Worm (Caenorhabditis elegans) whole organism, L1 larva: Measurements from ENCODE around the gene F56B3.9.

ENCODE experiments used
- aly-2 ChIP-seq: fragments of 150-350 bp; optimal IDR thresholded peaks from 2 replicates; lab custom pipeline; 2014; ENCODE audit warnings: missing biosample characterization, missing genetic modification characterization
- ceh-8 ChIP-seq: fragments of 200-800 bp; sonication (Bioruptor generic); optimal IDR thresholded peaks from 2 replicates; lab custom pipeline; 2018; ENCODE audit warnings: mild to moderate bottlenecking, missing genetic modification characterization, moderate library complexity, missing compliant biosample characterization
- ceh-82 ChIP-seq, 3 experiments: fragments of 150-350 bp in 1 of 3; sonication (generic microtip) in 2 of 3; optimal IDR thresholded peaks; 2 replicates each; lab custom pipeline; 2014 to 2017; ENCODE audit warnings: missing biosample characterization in 3 of 3, missing genetic modification characterization in 3 of 3
- ceh-88 ChIP-seq: fragments of 200-800 bp; sonication (Bioruptor generic); IDR thresholded peaks from 2 replicates; pipeline ENCODE4 v1.3.6; 2022; ENCODE audit warnings: missing genetic modification characterization, missing compliant biosample characterization
- ceh-90 ChIP-seq: sonication (generic microtip); optimal IDR thresholded peaks from 2 replicates; lab custom pipeline; 2016; ENCODE audit warnings: missing genetic modification characterization, missing compliant biosample characterization
- dpl-1 ChIP-seq, 3 experiments: fragments of 150-350 bp in 2 of 3; sonication (generic microtip) in 1 of 3; optimal IDR thresholded peaks; 2 replicates each; lab custom pipeline; 2014 to 2017; ENCODE audit warnings: missing biosample characterization in 3 of 3, missing genetic modification characterization in 3 of 3, missing genetic modification reagents in 3 of 3
- dsc-1 ChIP-seq: sonication (generic microtip); optimal IDR thresholded peaks from 2 replicates; lab custom pipeline; 2016; ENCODE audit warnings: mild to moderate bottlenecking, missing genetic modification characterization, missing compliant biosample characterization
- efl-1 ChIP-seq, 4 experiments: fragments of 150-350 bp; optimal IDR thresholded peaks in 3 of 4; peaks in 1 of 4; 1 replicate in 1 of 4; 2 replicates in 3 of 4; lab custom pipeline; 2014; ENCODE audit warnings: missing biosample characterization in 2 of 4, missing genetic modification characterization in 2 of 4, missing genetic modification reagents in 2 of 4
- elt-2 ChIP-seq: sonication (generic microtip); optimal IDR thresholded peaks from 2 replicates; lab custom pipeline; 2016; ENCODE audit warnings: missing genetic modification characterization, mild to moderate bottlenecking, inconsistent platforms, missing compliant biosample characterization, missing genetic modification reagents
- elt-3 ChIP-seq, 6 experiments: fragments of 150-350 bp in 1 of 6; sonication (generic microtip); optimal IDR thresholded peaks; 2 replicates each; lab custom pipeline; 2017 to 2018; ENCODE audit warnings: missing biosample characterization in 6 of 6, missing genetic modification characterization in 6 of 6, inconsistent platforms in 1 of 6
- fkh-10 ChIP-seq: sonication (generic microtip); optimal IDR thresholded peaks from 2 replicates; lab custom pipeline; 2017; ENCODE audit warnings: missing biosample characterization, missing genetic modification reagents, missing genetic modification characterization
- fkh-8 ChIP-seq: sonication (generic microtip); optimal IDR thresholded peaks from 2 replicates; lab custom pipeline; 2016; ENCODE audit warnings: mild to moderate bottlenecking, missing genetic modification characterization, missing compliant biosample characterization
- grh-1 ChIP-seq: fragments of 200-800 bp; sonication (Bioruptor generic); IDR thresholded peaks from 2 replicates; pipeline ENCODE4 v1.3.6; 2022; ENCODE audit warnings: missing genetic modification reagents, missing genetic modification characterization, missing compliant biosample characterization
- hlh-17 ChIP-seq: fragments of 200-800 bp; sonication (Bioruptor generic); optimal IDR thresholded peaks from 2 replicates; lab custom pipeline; 2018; ENCODE audit warnings: missing genetic modification characterization, mild to moderate bottlenecking, missing compliant biosample characterization, moderate library complexity, borderline replicate concordance
- hlh-4 ChIP-seq: sonication (generic microtip); optimal IDR thresholded peaks from 2 replicates; lab custom pipeline; 2016; ENCODE audit warnings: mild to moderate bottlenecking, missing genetic modification characterization, missing compliant biosample characterization
- isw-1 ChIP-seq: fragments of 200-800 bp; sonication (Bioruptor generic); IDR thresholded peaks from 2 replicates; pipeline ENCODE4 v1.3.6; 2022; ENCODE audit warnings: missing genetic modification characterization, missing compliant biosample characterization
- lin-15B ChIP-seq: fragments of 150-350 bp; sonication (generic microtip); optimal IDR thresholded peaks from 3 replicates; lab custom pipeline; 2014; ENCODE audit warnings: missing biosample characterization, missing genetic modification characterization
- lin-35 ChIP-seq, 2 experiments: fragments of 150-350 bp; optimal IDR thresholded peaks; 2 replicates each; lab custom pipeline; 2014; ENCODE audit warnings: missing biosample characterization in 2 of 2, missing genetic modification characterization in 2 of 2, missing genetic modification reagents in 2 of 2
- lsy-2 ChIP-seq, 2 experiments: fragments of 150-350 bp; optimal IDR thresholded peaks; 2 replicates each; lab custom pipeline; 2014; ENCODE audit warnings: missing biosample characterization in 2 of 2, missing genetic modification characterization in 2 of 2
- mab-9 ChIP-seq: fragments of 200-800 bp; sonication (Bioruptor generic); IDR thresholded peaks from 2 replicates; pipeline ENCODE4 v1.3.6; 2022; ENCODE audit warnings: missing genetic modification reagents, missing genetic modification characterization, missing compliant biosample characterization
- mef-2 ChIP-seq: fragments of 150-350 bp; optimal IDR thresholded peaks from 2 replicates; lab custom pipeline; 2014; ENCODE audit warnings: missing biosample characterization, missing genetic modification characterization
- nhr-19 ChIP-seq: fragments of 200-800 bp; sonication (Bioruptor generic); conservative IDR thresholded peaks from 2 replicates; pipeline ENCODE4 v1.3.6; 2022; ENCODE audit warnings: missing genetic modification characterization, missing compliant biosample characterization
- nhr-20 ChIP-seq: sonication (generic microtip); optimal IDR thresholded peaks from 2 replicates; lab custom pipeline; 2016; ENCODE audit warnings: mild to moderate bottlenecking, missing genetic modification characterization, missing compliant biosample characterization
- nhr-237 ChIP-seq: fragments of 150-350 bp; optimal IDR thresholded peaks from 2 replicates; lab custom pipeline; 2014; ENCODE audit warnings: missing biosample characterization, missing genetic modification characterization
- nhr-47 ChIP-seq: sonication (generic microtip); optimal IDR thresholded peaks from 2 replicates; lab custom pipeline; 2016; ENCODE audit warnings: mild to moderate bottlenecking, missing genetic modification characterization, moderate library complexity, missing compliant biosample characterization
- nhr-71 ChIP-seq: sonication (generic microtip); optimal IDR thresholded peaks from 2 replicates; lab custom pipeline; 2016; ENCODE audit warnings: mild to moderate bottlenecking, missing genetic modification characterization, moderate library complexity, missing compliant biosample characterization
- nhr-76 ChIP-seq: sonication (generic microtip); optimal IDR thresholded peaks from 2 replicates; lab custom pipeline; 2017; ENCODE audit warnings: missing biosample characterization, missing genetic modification characterization
- nhr-85 ChIP-seq: sonication (generic microtip); peaks from one replicate; lab custom pipeline; 2016; ENCODE audit warnings: missing genetic modification characterization, inconsistent platforms, missing compliant biosample characterization
- nhr-90 ChIP-seq: sonication (generic microtip); optimal IDR thresholded peaks from 2 replicates; lab custom pipeline; 2016; ENCODE audit warnings: mild to moderate bottlenecking, missing genetic modification characterization, missing compliant biosample characterization; ENCODE audit not compliant: poor library complexity
- snu-23 ChIP-seq: sonication (generic microtip); optimal IDR thresholded peaks from 2 replicates; lab custom pipeline; 2016; ENCODE audit warnings: missing genetic modification characterization, missing compliant biosample characterization
- swsn-7 ChIP-seq: sonication (generic microtip); optimal IDR thresholded peaks from 2 replicates; lab custom pipeline; 2016; ENCODE audit warnings: missing genetic modification characterization, missing compliant biosample characterization
- tbx-2 ChIP-seq: sonication (generic microtip); optimal IDR thresholded peaks from 2 replicates; lab custom pipeline; 2016; ENCODE audit warnings: missing genetic modification characterization, missing compliant biosample characterization
- unc-86 ChIP-seq: sonication (generic microtip); optimal IDR thresholded peaks from 2 replicates; lab custom pipeline; 2016; ENCODE audit warnings: missing genetic modification characterization, missing compliant biosample characterization
- unc-98 ChIP-seq: fragments of 200-800 bp; sonication (Bioruptor generic); IDR thresholded peaks from 2 replicates; pipeline ENCODE4 v1.3.6; 2022; ENCODE audit warnings: missing genetic modification characterization, missing compliant biosample characterization
- xbp-1 ChIP-seq: sonication (generic microtip); optimal IDR thresholded peaks from 2 replicates; lab custom pipeline; 2016; ENCODE audit warnings: missing genetic modification characterization, missing compliant biosample characterization
- ztf-11 ChIP-seq, 2 experiments: sonication (generic microtip); optimal IDR thresholded peaks; 2 replicates each; lab custom pipeline; 2016 to 2017; ENCODE audit warnings: missing genetic modification characterization in 2 of 2, missing biosample characterization in 1 of 2, missing compliant biosample characterization in 1 of 2

F56B3.9 gene

DNA sequence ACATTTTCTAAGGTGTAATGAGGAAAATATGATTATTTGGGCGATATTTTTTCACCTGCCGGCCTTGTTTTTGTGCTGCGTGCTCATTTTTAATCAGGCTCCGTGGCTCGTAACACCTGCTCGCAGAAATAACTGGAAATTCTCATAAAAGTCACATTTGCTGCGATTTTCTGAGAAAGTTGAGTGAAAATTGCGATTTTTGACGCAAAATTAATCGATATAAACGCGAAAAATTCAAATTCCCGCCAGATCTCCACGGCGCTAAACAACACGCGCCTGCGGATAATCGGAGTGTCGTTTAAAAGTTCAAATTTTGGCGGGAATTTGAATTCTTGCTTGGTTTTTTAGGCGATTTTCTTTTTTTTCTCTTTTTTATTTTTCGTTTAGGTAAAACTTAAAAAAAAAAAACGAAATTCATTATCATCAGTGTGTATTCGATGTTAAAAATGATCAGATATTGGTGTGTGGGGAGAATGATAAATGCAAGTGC, 35.9 kb downstream of the F56B3.9 start, which contains the start of gene Y55F3BL.6:
Gene Y55F3BL.6, minus strand, starts transcription at position 51 of the 490 bp plus-strand sequence.
- TF ChIP-seq fkh-8 (peak; percentile 7), nhr-19 (GFP tag; lab: Robert Waterston, UW) (no peak), efl-1 (optimal IDR thresholded peaks at IDR 0.05; lab: Kevin White, UChicago) (no peak), efl-1 (GFP tag; optimal IDR thresholded peaks at IDR 0.05 in 1 of 2; lab: Kevin White, UChicago) (peak in 1 of 2 experiments; percentile 24), hlh-4 (tag; lab: Kevin White, UChicago) (peak; percentile 7), mef-2 (tag; lab: Kevin White, UChicago) (no peak), nhr-85 (tag; lab: Kevin White, UChicago) (peak; percentile 2), grh-1 (GFP tag; lab: Robert Waterston, UW) (no peak), aly-2 (tag; lab: Kevin White, UChicago) (no peak), hlh-17 (no peak)

DNA sequence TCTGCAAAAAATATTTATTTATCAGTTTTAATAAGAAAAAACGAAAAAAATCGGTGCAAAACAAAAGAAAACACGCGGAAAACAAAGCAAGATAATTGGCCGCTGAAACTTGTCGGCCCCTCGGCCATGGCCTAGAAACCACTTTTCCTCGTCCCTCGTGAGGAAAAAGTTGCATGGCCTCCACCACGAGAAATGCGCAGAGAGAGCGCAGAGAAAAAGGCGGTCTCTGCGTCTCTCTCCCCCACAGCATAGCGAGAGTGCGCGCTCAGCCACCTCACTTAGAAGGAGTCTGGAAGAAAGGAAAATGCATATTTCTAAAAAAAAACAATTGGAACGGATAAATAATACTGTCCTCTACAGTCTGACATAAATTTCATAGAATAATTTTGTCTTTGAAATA, 42.2 kb downstream of the F56B3.9 start:
- peak; percentile 26 for TF ChIP-seq nhr-20 (tag; lab: Kevin White, UChicago)
- TF ChIP-seq nhr-90 = peak; percentile 46
- TF ChIP-seq nhr-47 = peak; percentile 75
- TF ChIP-seq nhr-71 (tag; lab: Kevin White, UChicago) = peak; percentile 70
- peak; percentile 79 for TF ChIP-seq isw-1 (GFP tag; lab: Robert Waterston, UW)
- TF ChIP-seq ceh-90 (tag; lab: Kevin White, UChicago) = peak; percentile 58
- TF ChIP-seq elt-2 = peak; percentile 0
- peak; percentile 57 for TF ChIP-seq unc-98 (GFP tag; lab: Robert Waterston, UW)
- TF ChIP-seq snu-23 (GFP tag; lab: Kevin White, UChicago) = peak; percentile 60
- TF ChIP-seq mab-9 = peak; percentile 70; the same call in 1 of the 2 replicates
- peak; percentile 50 for TF ChIP-seq nhr-19 (GFP tag; lab: Robert Waterston, UW)
- peak; percentile 63 for TF ChIP-seq nhr-85 (tag; lab: Kevin White, UChicago)
- peak; percentile 41 for TF ChIP-seq dsc-1 (tag; lab: Kevin White, UChicago)
- peak in 1 of 2 experiments; percentile 7 for TF ChIP-seq lsy-2 (tag; optimal IDR thresholded peaks at IDR 0.05; lab: Kevin White, UChicago)
- TF ChIP-seq efl-1 (optimal IDR thresholded peaks at IDR 0.05; lab: Kevin White, UChicago) = peak; percentile 68 to 70
- TF ChIP-seq efl-1 (GFP tag; optimal IDR thresholded peaks at IDR 0.05 in 1 of 2; lab: Kevin White, UChicago) = peak; percentile 51 to 92
- TF ChIP-seq ztf-11 (tag; optimal IDR thresholded peaks at IDR 0.05; lab: Kevin White, UChicago) = peak in 1 of 2 experiments; percentile 12
- peak; percentile 7 to 29 (median 22) for TF ChIP-seq ceh-82 (tag; optimal IDR thresholded peaks at IDR 0.05; lab: Kevin White, UChicago)
- TF ChIP-seq tbx-2 (tag; lab: Kevin White, UChicago) = peak; percentile 53
- peak in 2 of 3 experiments; percentile 46 to 52 for TF ChIP-seq dpl-1 (GFP tag; optimal IDR thresholded peaks at IDR 0.05; lab: Kevin White, UChicago)
- peak; percentile 44 for TF ChIP-seq xbp-1 (tag; lab: Kevin White, UChicago)
- TF ChIP-seq fkh-8 = peak; percentile 8
- TF ChIP-seq swsn-7 (tag; lab: Kevin White, UChicago) = peak; percentile 55
- peak; percentile 11 for TF ChIP-seq lin-15B
- peak; percentile 24 to 48 for TF ChIP-seq lin-35 (GFP tag; optimal IDR thresholded peaks at IDR 0.05; lab: Kevin White, UChicago)
- TF ChIP-seq grh-1 (GFP tag; lab: Robert Waterston, UW) = peak; percentile 43; the same call in 1 of the 2 replicates
- peak; percentile 54 for TF ChIP-seq unc-86 (tag; lab: Kevin White, UChicago)
- TF ChIP-seq ceh-88 = peak; percentile 45; the same call in 1 of the 2 replicates

DNA sequence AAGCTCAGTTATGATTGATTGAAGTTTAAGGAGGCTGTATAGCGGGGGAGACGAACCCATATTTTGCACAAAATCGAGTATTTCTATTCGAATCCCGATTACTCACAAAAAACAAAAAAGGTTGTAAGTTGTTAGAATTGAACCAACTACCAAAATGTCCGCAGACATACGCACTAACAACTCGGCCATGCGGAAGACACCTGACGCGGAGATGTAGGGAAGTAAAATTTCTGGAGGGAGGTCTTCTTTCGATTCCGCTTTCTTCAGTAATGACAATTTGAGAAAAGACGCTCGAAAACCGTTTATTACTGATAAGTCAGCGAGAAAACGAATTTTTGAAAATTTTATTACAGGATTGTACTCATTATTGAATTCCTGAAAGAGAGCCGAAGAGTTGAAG, 46.7 kb downstream of the F56B3.9 start:
- TF ChIP-seq nhr-85 (tag; lab: Kevin White, UChicago) = peak; percentile 40
- no peak for TF ChIP-seq nhr-237 (tag; lab: Kevin White, UChicago)
- TF ChIP-seq swsn-7 (tag; lab: Kevin White, UChicago) = no peak
- no peak for TF ChIP-seq elt-3 (tag; optimal IDR thresholded peaks at IDR 0.05; lab: Kevin White, UChicago)
- TF ChIP-seq unc-98 (GFP tag; lab: Robert Waterston, UW) = no peak
- TF ChIP-seq ceh-8 = no peak
- no peak for TF ChIP-seq tbx-2 (tag; lab: Kevin White, UChicago)
- no peak for TF ChIP-seq nhr-76 (tag; lab: Kevin White, UChicago)
- TF ChIP-seq nhr-47 = no peak
- no peak for TF ChIP-seq aly-2 (tag; lab: Kevin White, UChicago)
- TF ChIP-seq fkh-10 (GFP tag; lab: Kevin White, UChicago) = no peak
- TF ChIP-seq efl-1 (optimal IDR thresholded peaks at IDR 0.05; lab: Kevin White, UChicago) = no peak
- TF ChIP-seq efl-1 (GFP tag; optimal IDR thresholded peaks at IDR 0.05 in 1 of 2; lab: Kevin White, UChicago) = peak in 1 of 2 experiments; percentile 89
- TF ChIP-seq ceh-90 (tag; lab: Kevin White, UChicago) = no peak
